Worm (Caenorhabditis elegans) whole organism, L1 larva: ENCODE results near the gene srsx-33.

Experiments used
- ama-1 ChIP-seq: fragments of 150-350 bp; optimal IDR thresholded peaks from 2 replicates; lab custom pipeline; 2014
- ceh-90 ChIP-seq: sonication (generic microtip); optimal IDR thresholded peaks from 2 replicates; lab custom pipeline; 2016; ENCODE audit warnings: missing genetic modification characterization, missing compliant biosample characterization
- efl-3 ChIP-seq: fragments of 200-800 bp; sonication (Bioruptor generic); optimal IDR thresholded peaks from 2 replicates; lab custom pipeline; 2018; ENCODE audit warnings: mild to moderate bottlenecking, missing genetic modification characterization, missing compliant biosample characterization
- elt-2 ChIP-seq: sonication (generic microtip); optimal IDR thresholded peaks from 2 replicates; lab custom pipeline; 2016; ENCODE audit warnings: missing genetic modification characterization, mild to moderate bottlenecking, inconsistent platforms, missing compliant biosample characterization, missing genetic modification reagents
- elt-3 ChIP-seq, 6 experiments: fragments of 150-350 bp in 1 of 6; sonication (generic microtip); optimal IDR thresholded peaks; 2 replicates each; lab custom pipeline; 2017 to 2018; ENCODE audit warnings: missing biosample characterization in 6 of 6, missing genetic modification characterization in 6 of 6, inconsistent platforms in 1 of 6
- nhr-11 ChIP-seq: fragments of 150-350 bp; optimal IDR thresholded peaks from 2 replicates; lab custom pipeline; 2014; ENCODE audit warnings: missing biosample characterization, missing genetic modification characterization
- nhr-237 ChIP-seq: fragments of 150-350 bp; optimal IDR thresholded peaks from 2 replicates; lab custom pipeline; 2014; ENCODE audit warnings: missing biosample characterization, missing genetic modification characterization
- nhr-77 ChIP-seq: fragments of 150-350 bp; optimal IDR thresholded peaks from 2 replicates; lab custom pipeline; 2014; ENCODE audit warnings: missing biosample characterization, missing genetic modification characterization
- skn-1 ChIP-seq: fragments of 150-350 bp; optimal IDR thresholded peaks from 2 replicates; lab custom pipeline; 2014; ENCODE audit warnings: missing biosample characterization, missing genetic modification characterization
- unc-62 ChIP-seq: fragments of 150-350 bp; optimal IDR thresholded peaks from 2 replicates; lab custom pipeline; 2014; ENCODE audit warnings: missing biosample characterization, missing genetic modification reagents, missing genetic modification characterization

- TF ChIP-seq nhr-11 (tag; lab: Kevin White, UChicago) (no peak), nhr-77 (tag; lab: Kevin White, UChicago) (no peak), efl-3 (GFP tag; lab: Kevin White, UChicago) (no peak), ama-1 (lab: Kevin White, UChicago) (no peak), elt-3 (tag; optimal IDR thresholded peaks at IDR 0.05; lab: Kevin White, UChicago) (no peak), unc-62 (GFP tag; lab: Kevin White, UChicago) (no peak), elt-2 (peak; percentile 96), ceh-90 (no peak), skn-1 (no peak), nhr-237 (tag; lab: Kevin White, UChicago) (no peak)
These were observed 16.5 kb downstream of the srsx-33 start for ce11 chrV:11235876-11236275.
